Fruit fly (Drosophila melanogaster): ENCODE measurements around the gene CG8188.

- TF ChIP-seq CG9948 (tag; optimal IDR thresholded peaks at IDR 0.05) (no peak), gl (tag; optimal IDR thresholded peaks at IDR 0.05) (no peak), Pif1A (GFP tag; optimal IDR thresholded peaks at IDR 0.05) (no peak), rn (GFP tag; IDR thresholded peaks at IDR 0.05) (no peak)
Measured at dm6 chrX:17733698-17734248, 30.9 kb upstream of the CG8188 start.
